Fruit fly (Drosophila melanogaster) whole organism, embryonic: ENCODE data around the gene CG13386.

ENCODE experiments used
- Asciz ChIP-seq: fragments of 200-800 bp; sonication (Bioruptor generic); optimal IDR thresholded peaks from 2 replicates; lab custom pipeline; 2017; ENCODE audit warnings: missing biosample characterization, mild to moderate bottlenecking, missing genetic modification characterization, missing genetic modification reagents
- Bteb2 ChIP-seq: fragments of 200-800 bp; sonication (Bioruptor generic); optimal IDR thresholded peaks from 2 replicates; lab custom pipeline; 2016; ENCODE audit warnings: missing biosample characterization, missing genetic modification characterization
- C15 ChIP-seq: fragments of 200-800 bp; sonication (Bioruptor generic); IDR thresholded peaks from 3 replicates; pipeline ENCODE4 v1.3.6; 2022; ENCODE audit warnings: missing biosample characterization, missing genetic modification characterization
- CG11093 ChIP-seq: fragments of 200-800 bp; sonication (Bioruptor generic); IDR thresholded peaks from 3 replicates; pipeline ENCODE4 v1.3.6; 2022; ENCODE audit warnings: missing biosample characterization, missing genetic modification characterization
- CG11398 ChIP-seq: fragments of 200-800 bp; sonication (Bioruptor generic); optimal IDR thresholded peaks from 2 replicates; lab custom pipeline; 2016; ENCODE audit warnings: missing biosample characterization, missing genetic modification characterization
- CG1647 ChIP-seq: fragments of 200-800 bp; sonication (Bioruptor generic); optimal IDR thresholded peaks from 3 replicates; lab custom pipeline; 2016; ENCODE audit warnings: missing biosample characterization, missing genetic modification characterization
- CG17328 ChIP-seq: fragments of 200-800 bp; sonication (Bioruptor generic); IDR thresholded peaks from 2 replicates; pipeline ENCODE4 v1.3.6; 2022; ENCODE audit warnings: missing biosample characterization, missing genetic modification characterization
- CG1792 ChIP-seq: fragments of 200-800 bp; sonication (Bioruptor generic); optimal IDR thresholded peaks from 2 replicates; lab custom pipeline; 2016; ENCODE audit warnings: missing biosample characterization, missing genetic modification characterization
- CG1832 ChIP-seq: fragments of 200-800 bp; sonication (Bioruptor generic); optimal IDR thresholded peaks from 2 replicates; lab custom pipeline; 2017; ENCODE audit warnings: missing biosample characterization, mild to moderate bottlenecking, missing genetic modification characterization, inconsistent platforms
- CG30403 ChIP-seq: fragments of 200-800 bp; sonication (Bioruptor generic); optimal IDR thresholded peaks from 3 replicates; lab custom pipeline; 2016; ENCODE audit warnings: missing biosample characterization, missing genetic modification characterization
- CG31224 ChIP-seq: fragments of 200-800 bp; sonication (Bioruptor generic); IDR thresholded peaks from 2 replicates; pipeline ENCODE4 v1.3.6; 2022; ENCODE audit warnings: missing biosample characterization, missing genetic modification characterization
- CG33557 ChIP-seq: fragments of 200-800 bp; sonication (Bioruptor generic); optimal IDR thresholded peaks from 2 replicates; lab custom pipeline; 2019; ENCODE audit warnings: missing biosample characterization, mild to moderate bottlenecking, missing genetic modification characterization, moderate library complexity
- CG3726 ChIP-seq: fragments of 200-800 bp; sonication (Bioruptor generic); IDR thresholded peaks from 3 replicates; pipeline ENCODE4, ENCODE4 v1.3.6; 2022; ENCODE audit warnings: missing biosample characterization, missing genetic modification characterization
- CG5953 ChIP-seq: fragments of 200-800 bp; sonication (Bioruptor generic); IDR thresholded peaks from 2 replicates; pipeline ENCODE4 v1.3.6; 2022; ENCODE audit warnings: missing biosample characterization, missing genetic modification characterization
- CG8944 ChIP-seq: fragments of 200-800 bp; sonication (Bioruptor generic); optimal IDR thresholded peaks from 3 replicates; lab custom pipeline; 2016; ENCODE audit warnings: missing biosample characterization, missing genetic modification characterization
- CG9609 ChIP-seq: fragments of 200-800 bp; sonication (Bioruptor generic); optimal IDR thresholded peaks from 3 replicates; lab custom pipeline; 2016; ENCODE audit warnings: missing biosample characterization, missing genetic modification characterization
- CG9727 ChIP-seq: fragments of 200-800 bp; sonication (Bioruptor generic); optimal IDR thresholded peaks from 3 replicates; lab custom pipeline; 2017; ENCODE audit warnings: missing biosample characterization, mild to moderate bottlenecking, missing genetic modification characterization
- CG9797 ChIP-seq: fragments of 200-800 bp; sonication (Bioruptor generic); optimal IDR thresholded peaks from 3 replicates; lab custom pipeline; 2018; ENCODE audit warnings: missing biosample characterization, mild to moderate bottlenecking, missing genetic modification characterization
- Camta ChIP-seq: fragments of 200-800 bp; sonication (Bioruptor generic); optimal IDR thresholded peaks from 2 replicates; lab custom pipeline; 2016; ENCODE audit warnings: missing biosample characterization, missing genetic modification characterization
- D19A ChIP-seq: fragments of 200-800 bp; optimal IDR thresholded peaks from 3 replicates; lab custom pipeline; 2019; ENCODE audit warnings: missing biosample characterization, mild to moderate bottlenecking, missing genetic modification characterization, moderate library complexity
- Dek ChIP-seq: fragments of 200-800 bp; sonication (Bioruptor generic); optimal IDR thresholded peaks from 3 replicates; lab custom pipeline; 2019; ENCODE audit warnings: missing biosample characterization, mild to moderate bottlenecking, missing genetic modification characterization, moderate library complexity
- Mad ChIP-seq: fragments of 200-800 bp; sonication (Bioruptor generic); optimal IDR thresholded peaks from 2 replicates; lab custom pipeline; 2016; ENCODE audit warnings: missing biosample characterization, missing genetic modification characterization
- Myb ChIP-seq: fragments of 200-800 bp; sonication (Bioruptor generic); optimal IDR thresholded peaks from 2 replicates; lab custom pipeline; 2016; ENCODE audit warnings: missing biosample characterization, missing genetic modification characterization
- Sin3A ChIP-seq: fragments of >200 bp; optimal IDR thresholded peaks from 2 replicates; lab custom pipeline; 2018
- Taf1 ChIP-seq: fragments of 200-800 bp; sonication (Bioruptor generic); IDR thresholded peaks from 2 replicates; pipeline ENCODE4 v1.3.6; 2022; ENCODE audit warnings: missing biosample characterization, missing genetic modification characterization
- Tbp ChIP-seq: fragments of >200 bp; optimal IDR thresholded peaks from 2 replicates; lab custom pipeline; 2018; ENCODE audit warnings: missing biosample characterization, missing genetic modification characterization
- al ChIP-seq: fragments of 200-800 bp; sonication (Bioruptor generic); IDR thresholded peaks from 2 replicates; pipeline ENCODE4 v1.3.6; 2022; ENCODE audit warnings: missing biosample characterization, missing genetic modification characterization
- aop ChIP-seq: fragments of 200-800 bp; sonication (Bioruptor generic); IDR thresholded peaks from 2 replicates; pipeline ENCODE4 v1.3.6; 2022; ENCODE audit warnings: missing biosample characterization, missing genetic modification characterization
- bab2 ChIP-seq: fragments of 200-800 bp; sonication (Bioruptor generic); optimal IDR thresholded peaks from 2 replicates; lab custom pipeline; 2016; ENCODE audit warnings: missing biosample characterization, missing genetic modification characterization
- cad ChIP-seq: fragments of >200 bp; optimal IDR thresholded peaks from 2 replicates; lab custom pipeline; 2017; ENCODE audit warnings: missing biosample characterization, missing genetic modification characterization
- crol ChIP-seq: fragments of 200-800 bp; sonication (Bioruptor generic); IDR thresholded peaks from 2 replicates; pipeline ENCODE4 v1.3.6; 2022; ENCODE audit warnings: missing biosample characterization, missing genetic modification characterization
- dpn ChIP-seq, 2 experiments: fragments of 200-800 bp; sonication (Bioruptor generic); optimal IDR thresholded peaks; 3 replicates each; lab custom pipeline; 2016; ENCODE audit warnings: missing biosample characterization in 2 of 2, missing genetic modification characterization in 2 of 2
- ewg ChIP-seq: fragments of 200-800 bp; sonication (Bioruptor generic); optimal IDR thresholded peaks from 3 replicates; lab custom pipeline; 2017; ENCODE audit warnings: mild to moderate bottlenecking, missing biosample characterization, missing genetic modification reagents, missing genetic modification characterization
- fd96Cb ChIP-seq: fragments of 200-800 bp; sonication (Bioruptor generic); optimal IDR thresholded peaks from 2 replicates; lab custom pipeline; 2018; ENCODE audit warnings: missing biosample characterization, mild to moderate bottlenecking, missing genetic modification characterization, moderate library complexity
- ftz-f1 ChIP-seq: fragments of 200-800 bp; sonication (Bioruptor generic); optimal IDR thresholded peaks from 2 replicates; lab custom pipeline; 2016; ENCODE audit warnings: missing biosample characterization, missing genetic modification characterization
- fu2 ChIP-seq: fragments of 200-800 bp; sonication (Bioruptor generic); optimal IDR thresholded peaks from 2 replicates; lab custom pipeline; 2016; ENCODE audit warnings: missing biosample characterization, missing genetic modification characterization
- grau ChIP-seq: fragments of 200-800 bp; optimal IDR thresholded peaks from 3 replicates; lab custom pipeline; 2019; ENCODE audit warnings: missing biosample characterization, mild to moderate bottlenecking, missing genetic modification characterization, moderate library complexity
- grn ChIP-seq: fragments of 200-800 bp; sonication (Bioruptor generic); optimal IDR thresholded peaks from 3 replicates; lab custom pipeline; 2017; ENCODE audit warnings: missing biosample characterization, missing genetic modification characterization
- ham ChIP-seq: fragments of 200-800 bp; sonication (Bioruptor generic); IDR thresholded peaks from 2 replicates; pipeline ENCODE4 v1.3.6; 2022; ENCODE audit warnings: missing biosample characterization, missing genetic modification characterization
- hkb ChIP-seq, 2 experiments: fragments of 200-800 bp in 1 of 2; fragments of >200 bp in 1 of 2; sonication (Bioruptor generic) in 1 of 2; IDR thresholded peaks in 1 of 2; optimal IDR thresholded peaks in 1 of 2; 2 replicates each; pipeline versions ENCODE4 v1.3.6 to Lab custom; 2017 to 2022; ENCODE audit warnings: missing biosample characterization in 1 of 2, missing genetic modification characterization in 1 of 2
- lab ChIP-seq: fragments of 200-800 bp; sonication (Bioruptor generic); optimal IDR thresholded peaks from 3 replicates; lab custom pipeline; 2017; ENCODE audit warnings: missing biosample characterization, missing genetic modification characterization, mild to moderate bottlenecking, moderate library complexity, missing genetic modification reagents
- lbe ChIP-seq: fragments of 200-800 bp; sonication (Bioruptor generic); optimal IDR thresholded peaks from 2 replicates; lab custom pipeline; 2016; ENCODE audit warnings: missing biosample characterization, mild to moderate bottlenecking, missing genetic modification characterization
- prd ChIP-seq, 3 experiments: fragments of >200 bp in 2 of 3; fragments of 200-800 bp in 1 of 3; sonication (Bioruptor generic) in 1 of 3; optimal IDR thresholded peaks in 2 of 3; IDR thresholded peaks in 1 of 3; 2 replicates in 2 of 3; 3 replicates in 1 of 3; pipeline versions ENCODE4 v1.3.6 to Lab custom; 2017 to 2022; ENCODE audit warnings: missing biosample characterization in 1 of 3, missing genetic modification characterization in 1 of 3
- pzg ChIP-seq: fragments of 200-800 bp; sonication (Bioruptor generic); optimal IDR thresholded peaks from 3 replicates; lab custom pipeline; 2018; ENCODE audit warnings: missing biosample characterization, mild to moderate bottlenecking, missing genetic modification characterization, moderate library complexity
- rib ChIP-seq: fragments of 200-800 bp; sonication (Bioruptor generic); IDR thresholded peaks from 2 replicates; pipeline ENCODE4 v1.3.6; 2022; ENCODE audit warnings: missing biosample characterization, missing genetic modification characterization
- scrt ChIP-seq: fragments of 200-800 bp; sonication (Bioruptor generic); optimal IDR thresholded peaks from 2 replicates; lab custom pipeline; 2018; ENCODE audit warnings: missing biosample characterization, mild to moderate bottlenecking, missing genetic modification characterization, moderate library complexity
- shn ChIP-seq: fragments of 200-800 bp; sonication (Bioruptor generic); optimal IDR thresholded peaks from 3 replicates; lab custom pipeline; 2016; ENCODE audit warnings: missing biosample characterization, missing genetic modification characterization
- tup ChIP-seq: fragments of 200-800 bp; sonication (Bioruptor generic); optimal IDR thresholded peaks from 2 replicates; lab custom pipeline; 2016; ENCODE audit warnings: missing biosample characterization, mild to moderate bottlenecking, missing genetic modification characterization, moderate library complexity
- wek ChIP-seq: fragments of 200-800 bp; sonication (Bioruptor generic); optimal IDR thresholded peaks from 3 replicates; lab custom pipeline; 2018; ENCODE audit warnings: missing biosample characterization, mild to moderate bottlenecking, missing genetic modification characterization, moderate library complexity
- yki ChIP-seq: fragments of >200 bp; optimal IDR thresholded peaks from 3 replicates; lab custom pipeline; 2018

CG13386 gene

DNA sequence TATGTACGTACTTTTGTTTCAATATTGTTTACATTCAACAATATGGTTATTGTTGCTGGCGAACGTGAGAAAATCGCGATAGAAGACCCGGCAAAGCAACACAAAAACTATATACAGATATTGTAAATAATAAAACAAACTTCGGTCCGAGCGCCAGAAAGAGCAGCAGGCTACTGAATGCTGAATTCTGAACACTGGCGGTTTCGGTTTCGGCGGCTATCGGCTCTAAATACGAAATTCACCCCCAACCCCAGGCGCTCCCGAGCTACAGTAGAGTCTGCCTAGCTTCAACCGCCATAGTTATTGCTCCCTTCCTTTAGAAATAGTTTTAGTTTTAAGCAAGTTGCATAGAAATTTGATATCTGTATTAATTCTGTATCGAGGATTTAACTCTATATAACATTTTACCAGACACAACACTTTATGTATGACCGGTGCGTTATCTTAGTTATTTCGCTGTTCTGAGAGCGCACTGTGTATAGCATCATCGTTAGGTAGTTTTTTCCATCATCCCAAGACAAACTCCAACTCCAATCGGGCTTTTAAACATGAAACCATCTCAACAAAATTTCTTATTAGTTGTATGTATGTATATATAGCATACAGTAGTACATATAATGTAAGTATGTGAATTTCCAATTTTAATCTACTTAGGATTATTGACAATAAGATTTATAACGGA is 36.4 kb upstream of the CG13386 start, which contains the start of gene CG7627 (continued):
- TF ChIP-seq rib (GFP tag; lab: Robert Waterston, UW): peak; percentile 57; the same call in 1 of the 2 replicates
- TF ChIP-seq CG17328 (GFP tag; lab: Robert Waterston, UW): peak; percentile 80
- peak; percentile 46 for TF ChIP-seq CG1647
- peak; percentile 79 for TF ChIP-seq shn (GFP tag; lab: Kevin White, UChicago)
- TF ChIP-seq Camta (GFP tag; lab: Kevin White, UChicago): peak; percentile 47
- TF ChIP-seq Bteb2 (GFP tag; lab: Kevin White, UChicago): peak; percentile 10
- TF ChIP-seq CG9727 (GFP tag; lab: Kevin White, UChicago): peak; percentile 82
- TF ChIP-seq Asciz: peak; percentile 66
- TF ChIP-seq tup (GFP tag; lab: Kevin White, UChicago): peak; percentile 41
- peak; percentile 65 for TF ChIP-seq lbe (GFP tag; lab: Kevin White, UChicago)
- no peak for TF ChIP-seq CG9797 (GFP tag; lab: Kevin White, UChicago)
- TF ChIP-seq grau (tag; lab: Kevin White, UChicago): peak; percentile 98
- peak; percentile 33 for TF ChIP-seq D19A (tag; lab: Kevin White, UChicago)
- no peak for TF ChIP-seq aop (GFP tag; lab: Robert Waterston, UW)
- peak; percentile 96 for TF ChIP-seq CG31224
- peak; percentile 83 for TF ChIP-seq CG30403 (GFP tag; lab: Kevin White, UChicago)
- TF ChIP-seq dpn (GFP tag; optimal IDR thresholded peaks at IDR 0.05; lab: Kevin White, UChicago): peak; percentile 67 to 77
- no peak for TF ChIP-seq CG5953 (GFP tag; lab: Robert Waterston, UW)
- TF ChIP-seq CG33557 (GFP tag; lab: Kevin White, UChicago): peak; percentile 43
- peak; percentile 65 for TF ChIP-seq Myb (GFP tag; lab: Kevin White, UChicago)
- TF ChIP-seq cad (GFP tag; lab: Kevin White, UChicago): no peak
- TF ChIP-seq Sin3A (lab: Kevin White, UChicago): no peak
- peak; percentile 30 for TF ChIP-seq wek (GFP tag; lab: Kevin White, UChicago)
- peak; percentile 43 for TF ChIP-seq CG1792
- TF ChIP-seq CG9609 (GFP tag; lab: Kevin White, UChicago): peak; percentile 72
- TF ChIP-seq fd96Cb (tag; lab: Kevin White, UChicago): peak; percentile 68
- no peak for TF ChIP-seq Tbp (GFP tag; lab: Kevin White, UChicago)
- TF ChIP-seq CG11398 (GFP tag; lab: Kevin White, UChicago): no peak
- peak; percentile 51 for TF ChIP-seq scrt (GFP tag; lab: Kevin White, UChicago)
- peak; percentile 75 for TF ChIP-seq CG8944 (GFP tag; lab: Kevin White, UChicago)
- peak; percentile 65 for TF ChIP-seq Dek (tag; lab: Kevin White, UChicago)
- TF ChIP-seq C15 (GFP tag; lab: Robert Waterston, UW): 0 out of 3 replicates have a peak, but pooled peaks have one; percentile 52
- peak; percentile 75 for TF ChIP-seq al (GFP tag; lab: Robert Waterston, UW)
- no peak for TF ChIP-seq ham (GFP tag; lab: Robert Waterston, UW)
- no peak for TF ChIP-seq CG1832 (GFP tag; lab: Kevin White, UChicago)
- TF ChIP-seq Taf1 (GFP tag; lab: Robert Waterston, UW): peak; percentile 69
- peak; percentile 9 for TF ChIP-seq pzg (GFP tag; lab: Kevin White, UChicago)
- TF ChIP-seq lab (GFP tag; lab: Kevin White, UChicago): peak; percentile 88
- TF ChIP-seq ewg (GFP tag; lab: Kevin White, UChicago): peak; percentile 47
- peak; percentile 3 for TF ChIP-seq grn
- no peak for TF ChIP-seq Mad (GFP tag; lab: Kevin White, UChicago)
- no peak for TF ChIP-seq hkb (optimal IDR thresholded peaks at IDR 0.05; lab: Kevin White, UChicago)
- peak; percentile 84 for TF ChIP-seq hkb (GFP tag; IDR thresholded peaks at IDR 0.05; lab: Robert Waterston, UW)
- TF ChIP-seq bab2 (GFP tag; lab: Kevin White, UChicago): peak; percentile 74
- no peak for TF ChIP-seq ftz-f1 (GFP tag; lab: Kevin White, UChicago)
- peak; percentile 63; the same call in 1 of the 3 replicates for TF ChIP-seq CG11093 (GFP tag; lab: Robert Waterston, UW)
- no peak for TF ChIP-seq yki (lab: Kevin White, UChicago)
- no peak for TF ChIP-seq crol (GFP tag; lab: Robert Waterston, UW)
- 0 out of 3 replicates have a peak, but pooled peaks have one; percentile 51 for TF ChIP-seq CG3726 (GFP tag; lab: Robert Waterston, UW)
- no peak for TF ChIP-seq prd (optimal IDR thresholded peaks at IDR 0.05; lab: Kevin White, UChicago)
- TF ChIP-seq prd (GFP tag; IDR thresholded peaks at IDR 0.05; lab: Robert Waterston, UW): peak; percentile 81
- peak; percentile 77 for TF ChIP-seq fu2 (GFP tag; lab: Kevin White, UChicago)
